Fruit fly (Drosophila melanogaster) whole organism, wandering third instar larva: ENCODE measurements around the gene beta-Spec.
A peak's percentile ranks its signal among the peaks of the same experiment; 100 is the strongest.

Experiments used
- Abd-B ChIP-seq: fragments of >200 bp; optimal IDR thresholded peaks from 2 replicates; lab custom pipeline; 2017; ENCODE audit warnings: missing biosample characterization, missing genetic modification characterization
- CG32264 ChIP-seq: fragments of 200-800 bp; sonication (Bioruptor generic); optimal IDR thresholded peaks from 2 replicates; lab custom pipeline; 2016; ENCODE audit warnings: missing biosample characterization, missing genetic modification characterization
- CG9705 ChIP-seq: fragments of 200-800 bp; sonication (Bioruptor generic); optimal IDR thresholded peaks from 2 replicates; lab custom pipeline; 2018; ENCODE audit warnings: missing biosample characterization, mild to moderate bottlenecking, missing genetic modification characterization
- CrebA ChIP-seq: fragments of 200-800 bp; sonication (Bioruptor generic); optimal IDR thresholded peaks from 2 replicates; lab custom pipeline; 2016; ENCODE audit warnings: missing biosample characterization, mild to moderate bottlenecking, missing genetic modification characterization, borderline replicate concordance
- Dfd ChIP-seq: fragments of >200 bp; optimal IDR thresholded peaks from 2 replicates; lab custom pipeline; 2017; ENCODE audit warnings: missing biosample characterization, missing genetic modification characterization
- Dif ChIP-seq: fragments of 200-275, 200-300 bp; sonication (Bioruptor generic); optimal IDR thresholded peaks from 2 replicates; lab custom pipeline; 2018; ENCODE audit warnings: missing biosample characterization, missing genetic modification characterization; ENCODE audit not compliant: partially characterized antibody
- GATAd ChIP-seq: sonication (Bioruptor generic); optimal IDR thresholded peaks from 2 replicates; lab custom pipeline; 2016; ENCODE audit warnings: missing biosample characterization, missing genetic modification characterization
- HLH106 ChIP-seq: fragments of 200-800 bp; optimal IDR thresholded peaks from 3 replicates; lab custom pipeline; 2019; ENCODE audit warnings: missing biosample characterization, mild to moderate bottlenecking, missing genetic modification characterization, moderate library complexity
- Hnf4 ChIP-seq: fragments of 200-800 bp; sonication (Bioruptor generic); optimal IDR thresholded peaks from 2 replicates; lab custom pipeline; 2016; ENCODE audit warnings: missing biosample characterization, mild to moderate bottlenecking, missing genetic modification characterization
- Hr78 ChIP-seq: fragments of >200 bp; optimal IDR thresholded peaks from 2 replicates; lab custom pipeline; 2017; ENCODE audit warnings: missing biosample characterization, missing genetic modification characterization
- Hr83 ChIP-seq: fragments of 200-300 bp; sonication (Bioruptor generic); optimal IDR thresholded peaks from 2 replicates; lab custom pipeline; 2016; ENCODE audit warnings: missing biosample characterization, mild to moderate bottlenecking, missing genetic modification characterization, moderate library complexity; ENCODE audit not compliant: poor library complexity, severe bottlenecking
- Jra ChIP-seq: sonication (Bioruptor generic); optimal IDR thresholded peaks from 2 replicates; lab custom pipeline; 2016; ENCODE audit warnings: missing biosample characterization, missing genetic modification characterization
- Mio ChIP-seq: sonication (Bioruptor generic); optimal IDR thresholded peaks from 2 replicates; lab custom pipeline; 2016; ENCODE audit warnings: missing biosample characterization, missing genetic modification characterization
- Myc ChIP-seq: fragments of >200 bp; optimal IDR thresholded peaks from 2 replicates; lab custom pipeline; 2017
- N ChIP-seq: fragments of >200 bp; optimal IDR thresholded peaks from 2 replicates; lab custom pipeline; 2018; ENCODE audit warnings: missing biosample characterization, missing external identifiers, missing genetic modification characterization
- OdsH ChIP-seq: fragments of 200-800 bp; sonication (Bioruptor generic); optimal IDR thresholded peaks from 2 replicates; lab custom pipeline; 2016; ENCODE audit warnings: missing biosample characterization, mild to moderate bottlenecking, missing genetic modification characterization
- Rel ChIP-seq, 2 experiments: fragments of 200-800 bp; sonication (Bioruptor generic) in 1 of 2; optimal IDR thresholded peaks; 2 replicates in 1 of 2; 3 replicates in 1 of 2; lab custom pipeline; 2016 to 2019; ENCODE audit warnings: mild to moderate bottlenecking in 2 of 2, missing biosample characterization in 2 of 2, missing genetic modification characterization in 2 of 2, moderate library complexity in 1 of 2
- Sp1 ChIP-seq: fragments of 200-800 bp; sonication (Bioruptor generic); optimal IDR thresholded peaks from 3 replicates; lab custom pipeline; 2019; ENCODE audit warnings: missing biosample characterization, mild to moderate bottlenecking, missing genetic modification characterization, moderate library complexity
- Vsx2 ChIP-seq: fragments of 200-300, 225-300 bp; sonication (Bioruptor generic); optimal IDR thresholded peaks from 2 replicates; lab custom pipeline; 2018; ENCODE audit warnings: missing biosample characterization, missing genetic modification characterization; ENCODE audit not compliant: partially characterized antibody
- br ChIP-seq: fragments of 200-800 bp; sonication (Bioruptor generic); optimal IDR thresholded peaks from 2 replicates; lab custom pipeline; 2016; ENCODE audit warnings: missing biosample characterization, missing genetic modification characterization
- brk ChIP-seq: fragments of 200-800 bp; sonication (Bioruptor generic); optimal IDR thresholded peaks from 2 replicates; lab custom pipeline; 2016; ENCODE audit warnings: missing biosample characterization, mild to moderate bottlenecking, missing genetic modification characterization
- dl ChIP-seq, 2 experiments: fragments of 175-275, 200-275 bp in 1 of 2; fragments of 200-275 bp in 1 of 2; sonication (Bioruptor generic); optimal IDR thresholded peaks; lab custom pipeline; 2018; ENCODE audit warnings: mild to moderate bottlenecking in 2 of 2, missing biosample characterization in 2 of 2, missing genetic modification characterization in 2 of 2, moderate library complexity in 2 of 2; ENCODE audit not compliant: partially characterized antibody in 2 of 2, insufficient read depth in 1 of 2
- dmrt93B ChIP-seq: fragments of 200-800 bp; sonication (Bioruptor generic); optimal IDR thresholded peaks from 2 replicates; lab custom pipeline; 2018; ENCODE audit warnings: missing biosample characterization, mild to moderate bottlenecking, missing genetic modification characterization
- dsf ChIP-seq: sonication (Bioruptor generic); optimal IDR thresholded peaks from 2 replicates; lab custom pipeline; 2016; ENCODE audit warnings: missing biosample characterization, missing genetic modification characterization, borderline replicate concordance
- ey ChIP-seq: fragments of 200-800 bp; sonication (Bioruptor generic); optimal IDR thresholded peaks from 2 replicates; lab custom pipeline; 2016; ENCODE audit warnings: missing biosample characterization, missing genetic modification characterization
- foxo ChIP-seq, 2 experiments: fragments of 200-800 bp; sonication (Bioruptor generic); optimal IDR thresholded peaks; 2 replicates in 1 of 2; 3 replicates in 1 of 2; lab custom pipeline; 2016 to 2017; ENCODE audit warnings: missing biosample characterization in 2 of 2, missing genetic modification characterization in 2 of 2
- fru ChIP-seq: fragments of 200-800 bp; sonication (Bioruptor generic); optimal IDR thresholded peaks from 3 replicates; lab custom pipeline; 2016; ENCODE audit warnings: missing biosample characterization, mild to moderate bottlenecking, missing genetic modification characterization
- h ChIP-seq: fragments of 200-800 bp; sonication (Bioruptor generic); optimal IDR thresholded peaks from 3 replicates; lab custom pipeline; 2016; ENCODE audit warnings: missing biosample characterization, mild to moderate bottlenecking, missing genetic modification characterization
- jim ChIP-seq: fragments of 175-275, 200-325 bp; sonication (Bioruptor generic); optimal IDR thresholded peaks from 2 replicates; lab custom pipeline; 2016; ENCODE audit warnings: missing biosample characterization, mild to moderate bottlenecking, missing genetic modification characterization
- lola ChIP-seq: fragments of >200 bp; optimal IDR thresholded peaks from 2 replicates; lab custom pipeline; 2017; ENCODE audit warnings: missing biosample characterization, missing genetic modification characterization
- pan ChIP-seq: fragments of >200 bp; optimal IDR thresholded peaks from 2 replicates; lab custom pipeline; 2017
- psq ChIP-seq: fragments of 200-800 bp; sonication (Bioruptor generic); optimal IDR thresholded peaks from 3 replicates; lab custom pipeline; 2017; ENCODE audit warnings: missing biosample characterization, mild to moderate bottlenecking, missing genetic modification characterization, moderate library complexity
- rgr ChIP-seq: fragments of 200-800 bp; sonication (Bioruptor generic); optimal IDR thresholded peaks from 3 replicates; lab custom pipeline; 2016; ENCODE audit warnings: missing biosample characterization, mild to moderate bottlenecking, missing genetic modification characterization
- sage ChIP-seq: fragments of 200-800 bp; sonication (Bioruptor generic); optimal IDR thresholded peaks from 2 replicates; lab custom pipeline; 2016; ENCODE audit warnings: missing biosample characterization, mild to moderate bottlenecking, missing genetic modification characterization
- sv ChIP-seq: fragments of 200-800 bp; sonication (Bioruptor generic); optimal IDR thresholded peaks from 3 replicates; lab custom pipeline; 2016; ENCODE audit warnings: missing biosample characterization, missing genetic modification characterization
- tai ChIP-seq: sonication (Bioruptor generic); optimal IDR thresholded peaks from 2 replicates; lab custom pipeline; 2016; ENCODE audit warnings: missing biosample characterization, missing genetic modification characterization
- usp ChIP-seq: fragments of >200 bp; optimal IDR thresholded peaks from 2 replicates; lab custom pipeline; 2017; ENCODE audit warnings: missing biosample characterization, missing genetic modification characterization
- woc ChIP-seq: sonication (Bioruptor generic); optimal IDR thresholded peaks from 2 replicates; lab custom pipeline; 2016; ENCODE audit warnings: missing biosample characterization, mild to moderate bottlenecking, missing genetic modification characterization

beta-Spec gene

dm6 chrX:17679642-17680571 is 22.7 kb downstream of the beta-Spec start:
- TF ChIP-seq sage (no peak), dl (GFP tag; optimal IDR thresholded peaks at IDR 0.05; lab: Kevin White, UChicago; ENCODE audit: insufficient read depth in 1 of 2, partially characterized antibody in 2 of 2) (peak in 1 of 2 experiments; percentile 5), Abd-B (GFP tag; lab: Kevin White, UChicago) (no peak), foxo (GFP tag; optimal IDR thresholded peaks at IDR 0.05; lab: Kevin White, UChicago) (peak in 1 of 2 experiments; percentile 46), sv (GFP tag; lab: Kevin White, UChicago) (no peak), Dif (GFP tag; lab: Kevin White, UChicago) (peak; percentile 40), Sp1 (GFP tag; lab: Kevin White, UChicago) (peak; percentile 74), Mio (GFP tag; lab: Kevin White, UChicago) (no peak), pan (lab: Kevin White, UChicago) (no peak), Myc (lab: Kevin White, UChicago) (no peak), HLH106 (peak; percentile 61), CG9705 (GFP tag; lab: Kevin White, UChicago) (peak; percentile 4), Jra (GFP tag; lab: Kevin White, UChicago) (no peak), lola (GFP tag; lab: Kevin White, UChicago) (no peak), woc (GFP tag; lab: Kevin White, UChicago) (peak; percentile 6), dsf (GFP tag; lab: Kevin White, UChicago) (no peak), CG32264 (GFP tag; lab: Kevin White, UChicago) (no peak), Hr78 (no peak), psq (GFP tag; lab: Kevin White, UChicago) (peak; percentile 38), ey (no peak), Hnf4 (GFP tag; lab: Kevin White, UChicago) (no peak), h (no peak), jim (GFP tag; lab: Kevin White, UChicago) (no peak), CrebA (GFP tag; lab: Kevin White, UChicago) (no peak), GATAd (GFP tag; lab: Kevin White, UChicago) (no peak), OdsH (peak; percentile 47), tai (GFP tag; lab: Kevin White, UChicago) (no peak), Vsx2 (GFP tag; lab: Kevin White, UChicago) (no peak), rgr (GFP tag; lab: Kevin White, UChicago) (peak; percentile 18), usp (GFP tag; lab: Kevin White, UChicago) (no peak), dmrt93B (GFP tag; lab: Kevin White, UChicago) (peak; percentile 15), fru (GFP tag; lab: Kevin White, UChicago) (peak; percentile 20), Hr83 (GFP tag; lab: Kevin White, UChicago) (no peak), brk (GFP tag; lab: Kevin White, UChicago) (no peak), br (GFP tag; lab: Kevin White, UChicago) (no peak), N (no peak), Rel (GFP tag; optimal IDR thresholded peaks at IDR 0.05; lab: Kevin White, UChicago) (no peak), Rel (tag; optimal IDR thresholded peaks at IDR 0.05; lab: Kevin White, UChicago) (no peak), Dfd (no peak)
